Fruit fly (Drosophila melanogaster): ENCODE measurements around the gene Sec13.

The Sec13 gene

dm6 chr3R:23347432-23348305 lies 8.4 kb upstream of the Sec13 start, which contains the start of gene PolE1 (continued):
- peak; percentile 35 for TF ChIP-seq CG3919 (GFP tag; optimal IDR thresholded peaks at IDR 0.05)
- TF ChIP-seq CG8119 (GFP tag; IDR thresholded peaks at IDR 0.05) = no peak
- TF ChIP-seq topi (GFP tag; optimal IDR thresholded peaks at IDR 0.05) = peak; percentile 26
- no peak for TF ChIP-seq Eip75B (GFP tag; optimal IDR thresholded peaks at IDR 0.05)
- no peak for TF ChIP-seq dsx (GFP tag; optimal IDR thresholded peaks at IDR 0.05; ENCODE audit: poor library complexity, severe bottlenecking)
- no peak for TF ChIP-seq spab (GFP tag; optimal IDR thresholded peaks at IDR 0.05)
- peak; percentile 64 for TF ChIP-seq Eip78C (GFP tag)
- no peak for TF ChIP-seq CG6854 (GFP tag; optimal IDR thresholded peaks at IDR 0.05)
- TF ChIP-seq Eip93F (GFP tag; optimal IDR thresholded peaks at IDR 0.05) = no peak
- no peak for TF ChIP-seq Ets96B (tag; optimal IDR thresholded peaks at IDR 0.05)
- no peak for TF ChIP-seq CG8319 (GFP tag; optimal IDR thresholded peaks at IDR 0.05)
- TF ChIP-seq CG7368 (GFP tag; optimal IDR thresholded peaks at IDR 0.05) = no peak
- TF ChIP-seq CG1621 (tag; optimal IDR thresholded peaks at IDR 0.05) = no peak
- no peak for TF ChIP-seq Blimp-1 (GFP tag; optimal IDR thresholded peaks at IDR 0.05)
- no peak for TF ChIP-seq fd59A (GFP tag; optimal IDR thresholded peaks at IDR 0.05)
- no peak for TF ChIP-seq Gug (GFP tag; IDR thresholded peaks at IDR 0.05)
- 0 out of 2 replicates have a peak, but pooled peaks have one; percentile 5 for TF ChIP-seq CG15336 (GFP tag; IDR thresholded peaks at IDR 0.05)
- no peak for TF ChIP-seq CG11902 (GFP tag; optimal IDR thresholded peaks at IDR 0.05)
- TF ChIP-seq cyc (GFP tag; optimal IDR thresholded peaks at IDR 0.05) = no peak
- no peak for TF ChIP-seq Hr39 (GFP tag; optimal IDR thresholded peaks at IDR 0.05)
- no peak; the same call in 2 of the 3 replicates for TF ChIP-seq eg (GFP tag; IDR thresholded peaks at IDR 0.05)
- no peak for TF ChIP-seq CG6276 (GFP tag; optimal IDR thresholded peaks at IDR 0.05)

DNA sequence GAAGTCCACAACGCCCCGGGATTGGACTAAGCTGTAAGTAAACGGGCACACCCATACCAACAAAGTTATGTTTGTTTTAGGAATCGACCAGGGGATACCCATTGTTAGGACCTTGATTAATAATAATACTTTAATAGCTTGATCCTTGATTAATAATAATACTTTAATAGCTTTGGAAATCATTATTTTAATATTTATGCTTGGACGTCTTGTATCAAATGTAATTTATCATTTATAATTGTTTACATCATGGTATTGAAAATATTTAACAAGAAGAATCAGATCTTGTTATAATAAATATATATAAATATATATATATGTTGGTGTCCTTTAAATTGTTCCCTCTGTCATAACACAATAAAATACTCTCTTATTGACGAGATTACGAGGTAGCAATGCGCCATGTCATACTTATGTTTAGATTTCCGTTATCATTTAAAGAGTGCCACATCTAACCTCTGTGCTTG lies 875 bp downstream of the Sec13 start:
- TF ChIP-seq ss (GFP tag; optimal IDR thresholded peaks at IDR 0.05) (peak; percentile 57 to 68), CG8119 (GFP tag; IDR thresholded peaks at IDR 0.05) (peak; percentile 91), salr (GFP tag; optimal IDR thresholded peaks at IDR 0.05) (peak; percentile 29 to 78), cyc (GFP tag; optimal IDR thresholded peaks at IDR 0.05) (peak; percentile 22), Hr4 (GFP tag; optimal IDR thresholded peaks at IDR 0.05) (peak; percentile 66), CG31627 (GFP tag; optimal IDR thresholded peaks at IDR 0.05) (peak; percentile 39), CG10669 (GFP tag; optimal IDR thresholded peaks at IDR 0.05) (peak; percentile 61), CG6792 (GFP tag; optimal IDR thresholded peaks at IDR 0.05) (peak; percentile 67), Eip78C (GFP tag) (peak; percentile 92), Smox (GFP tag; optimal IDR thresholded peaks at IDR 0.05) (peak; percentile 57), Eip93F (GFP tag; optimal IDR thresholded peaks at IDR 0.05) (no peak), Hr38 (GFP tag; optimal IDR thresholded peaks at IDR 0.05) (no peak), dac (GFP tag; optimal IDR thresholded peaks at IDR 0.05) (peak; percentile 45), esn (GFP tag; optimal IDR thresholded peaks at IDR 0.05) (peak; percentile 72), CG1621 (tag; optimal IDR thresholded peaks at IDR 0.05) (no peak), OdsH (GFP tag; optimal IDR thresholded peaks at IDR 0.05) (peak; percentile 83), CG11762 (GFP tag; optimal IDR thresholded peaks at IDR 0.05; ENCODE audit: insufficient read depth) (peak; percentile 64), Sox15 (GFP tag; optimal IDR thresholded peaks at IDR 0.05) (peak; percentile 57), CG3919 (GFP tag; optimal IDR thresholded peaks at IDR 0.05) (peak; percentile 75), CG15336 (GFP tag; IDR thresholded peaks at IDR 0.05) (peak; percentile 93), CG7368 (GFP tag; optimal IDR thresholded peaks at IDR 0.05) (peak; percentile 62), net (GFP tag; optimal IDR thresholded peaks at IDR 0.05) (peak; percentile 68), pdm3 (GFP tag; optimal IDR thresholded peaks at IDR 0.05) (peak; percentile 55), CG11902 (GFP tag; optimal IDR thresholded peaks at IDR 0.05) (peak; percentile 59), CG34406 (GFP tag; optimal IDR thresholded peaks at IDR 0.05) (peak; percentile 88), Sox14 (GFP tag; optimal IDR thresholded peaks at IDR 0.05) (peak; percentile 32), CG32006 (GFP tag; optimal IDR thresholded peaks at IDR 0.05) (peak; percentile 91), topi (GFP tag; optimal IDR thresholded peaks at IDR 0.05) (peak; percentile 61), lz (GFP tag; optimal IDR thresholded peaks at IDR 0.05) (peak; percentile 48), acj6 (GFP tag; optimal IDR thresholded peaks at IDR 0.05) (peak; percentile 78), Blimp-1 (GFP tag; optimal IDR thresholded peaks at IDR 0.05) (peak; percentile 38), vri (GFP tag; optimal IDR thresholded peaks at IDR 0.05) (peak; percentile 52), achi (GFP tag; optimal IDR thresholded peaks at IDR 0.05) (peak; percentile 86), fkh (GFP tag; optimal IDR thresholded peaks at IDR 0.05) (peak; percentile 34), Hr39 (GFP tag; optimal IDR thresholded peaks at IDR 0.05) (peak; percentile 42), CG8632 (GFP tag; optimal IDR thresholded peaks at IDR 0.05) (peak; percentile 85), CG6276 (GFP tag; optimal IDR thresholded peaks at IDR 0.05) (no peak)

All from whole organism, prepupa.